Worm (Caenorhabditis elegans) whole organism, L3 larva: ENCODE measurements around the gene Y39G8B.9.

ENCODE experiments used
- R02D3.7 ChIP-seq: fragments of 150-350 bp; optimal IDR thresholded peaks from 2 replicates; lab custom pipeline; 2014; ENCODE audit warnings: missing biosample characterization, missing genetic modification characterization
- ZK546.5 ChIP-seq: sonication (generic microtip); optimal IDR thresholded peaks from 2 replicates; lab custom pipeline; 2017; ENCODE audit warnings: missing biosample characterization, missing genetic modification characterization
- aly-2 ChIP-seq: fragments of 150-350 bp; optimal IDR thresholded peaks from 2 replicates; lab custom pipeline; 2014; ENCODE audit warnings: missing biosample characterization, missing genetic modification characterization
- ama-1 ChIP-seq: fragments of 150-350 bp; optimal IDR thresholded peaks from 2 replicates; lab custom pipeline; 2018
- ceh-16 ChIP-seq: sonication (generic microtip); optimal IDR thresholded peaks from 2 replicates; lab custom pipeline; 2017; ENCODE audit warnings: missing biosample characterization, missing genetic modification characterization
- ceh-28 ChIP-seq: fragments of 150-350 bp; optimal IDR thresholded peaks from 2 replicates; lab custom pipeline; 2014; ENCODE audit warnings: missing biosample characterization, missing genetic modification reagents, missing genetic modification characterization
- ceh-82 ChIP-seq: fragments of 150-350 bp; optimal IDR thresholded peaks from 2 replicates; lab custom pipeline; 2014; ENCODE audit warnings: missing biosample characterization, missing genetic modification characterization
- ceh-9 ChIP-seq: sonication (generic microtip); optimal IDR thresholded peaks from 2 replicates; lab custom pipeline; 2018; ENCODE audit warnings: missing biosample characterization, missing genetic modification characterization
- daf-12 ChIP-seq: fragments of 150-350 bp; optimal IDR thresholded peaks from 2 replicates; lab custom pipeline; 2014; ENCODE audit warnings: missing biosample characterization, missing genetic modification reagents, missing genetic modification characterization
- egl-27 ChIP-seq: sonication (generic microtip); optimal IDR thresholded peaks from 4 replicates; lab custom pipeline; 2017; ENCODE audit warnings: missing biosample characterization, missing genetic modification reagents, missing genetic modification characterization
- elt-1 ChIP-seq: fragments of 150-350 bp; optimal IDR thresholded peaks from 2 replicates; lab custom pipeline; 2014; ENCODE audit warnings: missing biosample characterization, missing genetic modification characterization
- elt-2 ChIP-seq: sonication (generic microtip); optimal IDR thresholded peaks from 2 replicates; lab custom pipeline; 2016; ENCODE audit warnings: missing genetic modification reagents, mild to moderate bottlenecking, missing genetic modification characterization, missing compliant biosample characterization
- eor-1 ChIP-seq, 2 experiments: fragments of 150-350 bp; optimal IDR thresholded peaks; 2 replicates each; lab custom pipeline; 2014 to 2018; ENCODE audit warnings: missing biosample characterization in 2 of 2, missing genetic modification characterization in 2 of 2
- fkh-10 ChIP-seq: sonication (generic microtip); optimal IDR thresholded peaks from 2 replicates; lab custom pipeline; 2017; ENCODE audit warnings: missing biosample characterization, missing genetic modification reagents, missing genetic modification characterization
- fkh-2 ChIP-seq: fragments of 150-350 bp; optimal IDR thresholded peaks from 2 replicates; lab custom pipeline; 2014; ENCODE audit warnings: missing biosample characterization, missing genetic modification reagents, missing genetic modification characterization
- fos-1 ChIP-seq: fragments of 150-350 bp; optimal IDR thresholded peaks from 2 replicates; lab custom pipeline; 2014; ENCODE audit warnings: missing biosample characterization, missing genetic modification characterization
- jun-1 ChIP-seq: fragments of 150-350 bp; optimal IDR thresholded peaks from 2 replicates; lab custom pipeline; 2014; ENCODE audit warnings: missing biosample characterization, missing genetic modification reagents, missing genetic modification characterization
- lin-15B ChIP-seq: fragments of 150-350 bp; optimal IDR thresholded peaks from 2 replicates; lab custom pipeline; 2014; ENCODE audit warnings: missing biosample characterization, missing genetic modification characterization
- lsy-12 ChIP-seq: sonication (generic microtip); optimal IDR thresholded peaks from 2 replicates; lab custom pipeline; 2016; ENCODE audit warnings: mild to moderate bottlenecking, missing genetic modification characterization, missing compliant biosample characterization
- mdl-1 ChIP-seq: fragments of 150-350 bp; optimal IDR thresholded peaks from 2 replicates; lab custom pipeline; 2014; ENCODE audit warnings: missing biosample characterization, missing genetic modification characterization
- mml-1 ChIP-seq: fragments of 150-350 bp; sonication (generic microtip); optimal IDR thresholded peaks from 3 replicates; lab custom pipeline; 2014; ENCODE audit warnings: missing biosample characterization, missing genetic modification characterization
- nhr-11 ChIP-seq: fragments of 150-350 bp; optimal IDR thresholded peaks from 2 replicates; lab custom pipeline; 2014; ENCODE audit warnings: missing biosample characterization, missing genetic modification characterization
- nhr-23 ChIP-seq: fragments of 150-350 bp; optimal IDR thresholded peaks from 2 replicates; lab custom pipeline; 2014; ENCODE audit warnings: missing biosample characterization, missing genetic modification reagents, missing genetic modification characterization
- nhr-237 ChIP-seq: fragments of 150-350 bp; optimal IDR thresholded peaks from 2 replicates; lab custom pipeline; 2014; ENCODE audit warnings: missing biosample characterization, missing genetic modification characterization
- nhr-25 ChIP-seq: sonication (generic microtip); optimal IDR thresholded peaks from 2 replicates; lab custom pipeline; 2017; ENCODE audit warnings: missing biosample characterization, missing genetic modification characterization
- nhr-43 ChIP-seq: sonication (generic microtip); optimal IDR thresholded peaks from 2 replicates; lab custom pipeline; 2016; ENCODE audit warnings: mild to moderate bottlenecking, missing genetic modification characterization, missing compliant biosample characterization; ENCODE audit not compliant: poor library complexity, severe bottlenecking
- nhr-67 ChIP-seq: fragments of 150-350 bp; optimal IDR thresholded peaks from 2 replicates; lab custom pipeline; 2014; ENCODE audit warnings: missing biosample characterization, missing genetic modification characterization
- nhr-76 ChIP-seq: fragments of 150-350 bp; sonication (generic microtip); optimal IDR thresholded peaks from 5 replicates; lab custom pipeline; 2014; ENCODE audit warnings: missing biosample characterization, missing genetic modification characterization
- nhr-77 ChIP-seq: fragments of 150-350 bp; optimal IDR thresholded peaks from 2 replicates; lab custom pipeline; 2014; ENCODE audit warnings: missing biosample characterization, missing genetic modification characterization
- pha-4 ChIP-seq: fragments of 150-350 bp; optimal IDR thresholded peaks from 2 replicates; lab custom pipeline; 2014; ENCODE audit warnings: missing biosample characterization, missing genetic modification reagents, missing genetic modification characterization
- pqm-1 ChIP-seq: fragments of 150-350 bp; optimal IDR thresholded peaks from 2 replicates; lab custom pipeline; 2017; ENCODE audit warnings: missing biosample characterization, missing genetic modification characterization, inconsistent platforms
- snpc-4 ChIP-seq: fragments of 150-350 bp; optimal IDR thresholded peaks from 2 replicates; lab custom pipeline; 2014; ENCODE audit warnings: missing biosample characterization, missing genetic modification characterization
- unc-39 ChIP-seq: sonication (generic microtip); optimal IDR thresholded peaks from 4 replicates; lab custom pipeline; 2017; ENCODE audit warnings: missing biosample characterization, missing genetic modification characterization
- unc-62 ChIP-seq: fragments of 150-350 bp; sonication (generic microtip); optimal IDR thresholded peaks from 4 replicates; lab custom pipeline; 2014; ENCODE audit warnings: missing biosample characterization, missing genetic modification reagents, missing genetic modification characterization
- zag-1 ChIP-seq: fragments of 150-350 bp; optimal IDR thresholded peaks from 2 replicates; lab custom pipeline; 2014; ENCODE audit warnings: missing biosample characterization, missing genetic modification characterization
- ztf-11 ChIP-seq: fragments of 150-350 bp; optimal IDR thresholded peaks from 2 replicates; lab custom pipeline; 2014; ENCODE audit warnings: missing biosample characterization, missing genetic modification characterization
- ztf-4 ChIP-seq: fragments of 150-350 bp; optimal IDR thresholded peaks from 2 replicates; lab custom pipeline; 2014; ENCODE audit warnings: missing biosample characterization, missing genetic modification characterization

Gene Y39G8B.9

ce11 chrII:13938290-13938689, 42.9 kb upstream of the Y39G8B.9 start:
- no peak for TF ChIP-seq ZK546.5
- no peak for TF ChIP-seq nhr-237 (tag; lab: Kevin White, UChicago)
- no peak for TF ChIP-seq nhr-67
- TF ChIP-seq ceh-28 (tag; lab: Kevin White, UChicago): peak; percentile 24

DNA sequence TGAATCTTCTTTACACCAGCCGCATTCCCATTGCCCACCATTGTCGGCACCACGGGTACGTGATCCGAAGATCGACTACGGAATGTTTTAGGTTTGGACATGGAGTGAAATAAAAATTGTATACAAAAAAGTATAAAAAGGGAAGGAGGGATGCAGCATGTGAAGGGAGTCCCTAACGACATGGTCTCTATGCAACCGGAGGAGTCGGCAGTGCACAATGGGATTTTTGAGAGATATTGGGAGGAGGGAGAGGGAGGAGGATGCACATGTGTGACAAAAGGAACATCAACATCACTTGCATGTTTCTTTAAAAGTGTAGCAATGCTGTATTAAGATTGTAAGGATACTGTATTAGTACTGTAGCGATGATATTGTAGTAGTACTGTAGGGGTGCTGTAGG, 41.6 kb upstream of the Y39G8B.9 start, which contains the start of gene W07G1.1:
W07G1.1 (minus strand) TSS at position 101 of the 400 bp plus-strand sequence.
- TF ChIP-seq elt-1: no peak
- TF ChIP-seq mml-1: no peak
- TF ChIP-seq fos-1 (tag; lab: Kevin White, UChicago): no peak
- TF ChIP-seq nhr-23 (tag; lab: Kevin White, UChicago): no peak
- no peak for TF ChIP-seq zag-1 (tag; lab: Kevin White, UChicago)
- no peak for TF ChIP-seq ztf-4 (tag; lab: Kevin White, UChicago)
- no peak for TF ChIP-seq lin-15B (tag; lab: Kevin White, UChicago)
- TF ChIP-seq ceh-28 (tag; lab: Kevin White, UChicago): no peak

DNA sequence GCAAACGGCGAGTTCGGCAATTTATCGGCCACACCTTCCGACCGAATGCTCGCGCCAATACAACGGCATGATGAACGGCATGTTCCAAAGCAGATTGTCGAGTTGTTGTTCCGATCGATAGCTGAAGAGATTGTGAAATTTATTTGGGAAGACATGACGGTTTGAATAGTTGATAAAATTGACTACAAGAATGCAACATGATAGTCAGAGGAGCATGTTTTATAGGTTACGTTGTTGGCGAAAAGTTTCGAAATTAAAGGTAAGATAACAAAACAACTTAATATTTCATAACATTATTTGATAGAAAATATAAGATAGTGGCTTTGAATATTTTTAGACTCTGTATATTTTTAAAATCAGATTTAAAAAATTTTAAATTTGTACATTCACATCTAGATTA, 35.6 kb upstream of the Y39G8B.9 start:
- TF ChIP-seq eor-1 (tag; optimal IDR thresholded peaks at IDR 0.05; lab: Kevin White, UChicago) (no peak), pha-4 (tag; lab: Kevin White, UChicago) (no peak), elt-2 (tag; lab: Kevin White, UChicago) (peak; percentile 53), fkh-10 (no peak)

ce11 chrII:13949290-13949689, 31.9 kb upstream of the Y39G8B.9 start, which contains the start of gene sre-44:
sre-44 (plus strand) TSS chrII:13949590.
- TF ChIP-seq elt-2 (tag; lab: Kevin White, UChicago): peak; percentile 49
- no peak for TF ChIP-seq daf-12 (tag; lab: Kevin White, UChicago)

ce11 chrII:13951986-13952385, 29.2 kb upstream of the Y39G8B.9 start:
- TF ChIP-seq ztf-11 (tag; lab: Kevin White, UChicago): no peak
- TF ChIP-seq nhr-43 (tag; lab: Kevin White, UChicago): no peak
- TF ChIP-seq jun-1 (tag; lab: Kevin White, UChicago): no peak
- no peak for TF ChIP-seq nhr-11
- TF ChIP-seq lsy-12 (tag; lab: Kevin White, UChicago): no peak
- TF ChIP-seq fkh-2 (tag; lab: Kevin White, UChicago): no peak
- no peak for TF ChIP-seq nhr-76
- no peak for TF ChIP-seq elt-1
- TF ChIP-seq ceh-9: no peak
- TF ChIP-seq unc-62 (GFP tag; lab: Kevin White, UChicago): no peak
- TF ChIP-seq mdl-1 (tag; lab: Kevin White, UChicago): no peak
- TF ChIP-seq nhr-23 (tag; lab: Kevin White, UChicago): no peak
- TF ChIP-seq, all 47 proteins: peak for 0

ce11 chrII:13954077-13954476, 27.1 kb upstream of the Y39G8B.9 start:
- TF ChIP-seq eor-1 (tag; optimal IDR thresholded peaks at IDR 0.05; lab: Kevin White, UChicago): no peak
- TF ChIP-seq pqm-1 (tag; lab: Kevin White, UChicago): peak; percentile 78
- TF ChIP-seq egl-27 (tag; lab: Kevin White, UChicago): no peak
- peak; percentile 75 for TF ChIP-seq pha-4 (tag; lab: Kevin White, UChicago)
- no peak for TF ChIP-seq nhr-25 (tag; lab: Kevin White, UChicago)
- no peak for TF ChIP-seq nhr-237 (tag; lab: Kevin White, UChicago)
- TF ChIP-seq ZK546.5: no peak
- no peak for TF ChIP-seq aly-2 (tag; lab: Kevin White, UChicago)
- TF ChIP-seq lsy-12 (tag; lab: Kevin White, UChicago): no peak
- TF ChIP-seq ceh-82 (tag; lab: Kevin White, UChicago): no peak
- TF ChIP-seq jun-1 (tag; lab: Kevin White, UChicago): peak; percentile 12
- TF ChIP-seq nhr-76: no peak
- no peak for TF ChIP-seq ceh-16 (tag; lab: Kevin White, UChicago)
- no peak for TF ChIP-seq R02D3.7 (tag; lab: Kevin White, UChicago)
- peak; percentile 91 for TF ChIP-seq elt-2 (tag; lab: Kevin White, UChicago)
- TF ChIP-seq ztf-11 (tag; lab: Kevin White, UChicago): no peak
- no peak for TF ChIP-seq mml-1
- TF ChIP-seq ama-1: no peak
- no peak for TF ChIP-seq unc-39 (tag; lab: Kevin White, UChicago)
- no peak for TF ChIP-seq elt-1
- peak; percentile 62 for TF ChIP-seq snpc-4 (tag; lab: Kevin White, UChicago)
- no peak for TF ChIP-seq nhr-77 (tag; lab: Kevin White, UChicago)
- TF ChIP-seq fkh-10: no peak
- TF ChIP-seq unc-62 (GFP tag; lab: Kevin White, UChicago): no peak
